Fruit fly (Drosophila melanogaster) S2 (cell line): ENCODE measurements around the gene CG31464.

Source experiments
- CG8478 ChIP-seq: fragments of >200 bp; optimal IDR thresholded peaks from 2 replicates; lab custom pipeline; 2018
- CTCF ChIP-seq, 2 experiments: fragments of >200 bp; optimal IDR thresholded peaks; 2 replicates each; lab custom pipeline; 2018

dm6 chr3R:8269740-8270139 is 21.3 kb upstream of the CG31464 start, which contains the start of gene CG9630:
- TF ChIP-seq CG8478 (lab: Kevin White, UChicago) (no peak), CTCF (optimal IDR thresholded peaks at IDR 0.05; lab: Kevin White, UChicago) (peak; percentile 38 to 55)
